Worm (Caenorhabditis elegans): ENCODE results near the gene cyp-13A11.

DNA sequence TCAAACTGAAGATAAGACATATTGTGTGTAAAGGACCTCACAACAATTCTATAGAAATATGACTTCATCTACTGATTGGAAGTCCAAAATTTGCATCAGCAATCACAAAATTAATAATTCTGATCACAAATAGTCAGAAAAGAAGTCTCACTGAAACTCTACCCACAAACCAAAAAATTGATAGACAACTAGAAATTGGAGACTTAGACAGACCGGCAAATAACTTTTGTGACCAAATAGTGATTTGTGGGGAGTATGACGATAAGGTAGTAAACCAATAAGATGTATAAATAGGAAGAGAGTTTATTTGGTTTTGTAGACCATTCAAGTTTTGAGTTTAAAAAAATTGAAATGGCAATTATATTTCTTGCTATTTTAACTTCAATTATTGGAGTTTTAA lies 3.5 kb downstream of the cyp-13A11 start, which contains the start of gene cyp-13A12:
- TF ChIP-seq W03F9.2 (tag; optimal IDR thresholded peaks at IDR 0.05) (no peak), dao-5 (tag; optimal IDR thresholded peaks at IDR 0.05) (no peak)
